In the genomic region with DNA sequence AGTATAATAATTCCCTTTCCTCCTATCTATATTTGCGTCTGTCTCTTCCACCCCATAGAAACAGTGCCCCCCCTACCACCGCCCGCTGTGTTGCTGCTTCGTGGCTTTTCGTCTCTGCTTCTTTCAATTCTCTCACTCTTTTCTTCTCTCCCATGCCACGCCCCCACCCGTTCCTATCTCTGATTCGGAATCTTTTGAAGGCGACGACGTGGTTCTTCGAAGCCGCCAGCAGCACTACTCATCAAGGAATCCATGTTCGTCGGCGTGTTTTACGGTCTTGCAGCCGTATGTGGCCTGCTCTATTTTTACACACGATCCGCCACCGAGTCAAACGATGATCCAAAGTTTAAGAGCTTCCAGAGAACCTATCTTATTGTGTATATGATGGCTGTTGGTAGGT, we compare ENCODE assay signal across 1 worm cellular context.
TF ChIP-seq lines count a peak whose summit lies in the region.

Gene samt-1 (plus strand): TSS at position 176 of the 400 bp plus-strand sequence.

TF ChIP-seq in whole organism, L4 larva, 104 proteins besides CTCF, POLR2A, EP300 and RAD21 (continued from another document):
- TF ChIP-seq hlh-30 (tag; optimal IDR thresholded peaks at IDR 0.05; lab: Kevin White, UChicago; ENCODE audit: insufficient read depth) (no peak), fkh-10 (GFP tag; optimal IDR thresholded peaks at IDR 0.05; lab: Kevin White, UChicago) (no peak), vab-7 (GFP tag; IDR thresholded peaks at IDR 0.05; lab: Robert Waterston, UW) (no peak)
